Fruit fly (Drosophila melanogaster): Measurements from ENCODE around the gene CG6661.

- TF ChIP-seq YL-1 (GFP tag; optimal IDR thresholded peaks at IDR 0.05): peak; percentile 74
- TF ChIP-seq CG2202 (tag; optimal IDR thresholded peaks at IDR 0.05): peak; percentile 79
- peak; percentile 96 for TF ChIP-seq CG12769 (tag; optimal IDR thresholded peaks at IDR 0.05)
Observed at dm6 chr3L:14004963-14005458, 29.6 kb upstream of the CG6661 start.
